Fruit fly (Drosophila melanogaster) whole organism, embryonic: ENCODE data around the gene CG42445.

Experiments used
- Ada2b ChIP-seq: fragments of 200-800 bp; sonication (Bioruptor generic); IDR thresholded peaks from 2 replicates; pipeline ENCODE4 v1.3.6; 2022; ENCODE audit warnings: missing biosample characterization, missing genetic modification characterization
- Adf1 ChIP-seq: fragments of 200-800 bp; sonication (Bioruptor generic); IDR thresholded peaks from 2 replicates; pipeline ENCODE4 v1.3.6; 2022; ENCODE audit warnings: missing biosample characterization, missing genetic modification characterization
- Awh ChIP-seq: fragments of 200-800 bp; sonication (Bioruptor generic); IDR thresholded peaks from 2 replicates; pipeline ENCODE4, ENCODE4 v1.3.6; 2022; ENCODE audit warnings: missing biosample characterization, missing genetic modification characterization
- B-H1 ChIP-seq: fragments of 200-800 bp; sonication (Bioruptor generic); IDR thresholded peaks from 3 replicates; pipeline ENCODE4 v1.3.6; 2022; ENCODE audit warnings: missing biosample characterization, missing genetic modification characterization
- CG10267 ChIP-seq: fragments of 200-800 bp; sonication (Bioruptor generic); optimal IDR thresholded peaks from 2 replicates; lab custom pipeline; 2018; ENCODE audit warnings: missing biosample characterization, mild to moderate bottlenecking, missing genetic modification characterization, moderate library complexity
- CG10321 ChIP-seq: fragments of 200-800 bp; sonication (Bioruptor generic); IDR thresholded peaks from 2 replicates; pipeline ENCODE4 v1.3.6; 2022; ENCODE audit warnings: missing biosample characterization, missing genetic modification characterization
- CG10462 ChIP-seq: fragments of 200-800 bp; sonication (Bioruptor generic); optimal IDR thresholded peaks from 2 replicates; lab custom pipeline; 2016; ENCODE audit warnings: missing biosample characterization, missing genetic modification characterization
- CG11723 ChIP-seq: fragments of 200-800 bp; sonication (Bioruptor generic); optimal IDR thresholded peaks from 2 replicates; lab custom pipeline; 2017; ENCODE audit warnings: missing biosample characterization, mild to moderate bottlenecking, missing genetic modification characterization
- CG13296 ChIP-seq: fragments of 200-800 bp; sonication (Bioruptor generic); optimal IDR thresholded peaks from 3 replicates; lab custom pipeline; 2018; ENCODE audit warnings: missing biosample characterization, mild to moderate bottlenecking, missing genetic modification characterization
- CG14050 ChIP-seq: fragments of 200-800 bp; sonication (Bioruptor generic); IDR thresholded peaks from 3 replicates; pipeline ENCODE4 v1.3.6; 2022; ENCODE audit warnings: missing biosample characterization, missing genetic modification characterization
- CG15696 ChIP-seq: fragments of 200-800 bp; sonication (Bioruptor generic); optimal IDR thresholded peaks from 2 replicates; lab custom pipeline; 2019; ENCODE audit warnings: missing biosample characterization, mild to moderate bottlenecking, missing genetic modification characterization, moderate library complexity
- CG16813 ChIP-seq: fragments of 200-800 bp; sonication (Bioruptor generic); IDR thresholded peaks from 3 replicates; pipeline ENCODE4 v1.3.6; 2022; ENCODE audit warnings: missing biosample characterization, missing genetic modification characterization; ENCODE audit not compliant: partially characterized antibody
- CG18262 ChIP-seq: fragments of 200-800 bp; optimal IDR thresholded peaks from 3 replicates; lab custom pipeline; 2019; ENCODE audit warnings: missing biosample characterization, mild to moderate bottlenecking, missing genetic modification characterization, moderate library complexity
- CG1832 ChIP-seq: fragments of 200-800 bp; sonication (Bioruptor generic); optimal IDR thresholded peaks from 2 replicates; lab custom pipeline; 2017; ENCODE audit warnings: missing biosample characterization, mild to moderate bottlenecking, missing genetic modification characterization, inconsistent platforms
- CG33557 ChIP-seq: fragments of 200-800 bp; sonication (Bioruptor generic); optimal IDR thresholded peaks from 2 replicates; lab custom pipeline; 2019; ENCODE audit warnings: missing biosample characterization, mild to moderate bottlenecking, missing genetic modification characterization, moderate library complexity
- CG43689 ChIP-seq: fragments of 200-800 bp; sonication (Bioruptor generic); IDR thresholded peaks from 2 replicates; pipeline ENCODE4 v1.3.6; 2022; ENCODE audit warnings: missing biosample characterization, missing genetic modification characterization
- CG4404 ChIP-seq: fragments of 200-800 bp; sonication (Bioruptor generic); IDR thresholded peaks from 2 replicates; pipeline ENCODE4 v1.3.6; 2022; ENCODE audit warnings: missing biosample characterization, missing genetic modification characterization
- CG6683 ChIP-seq: fragments of 200-800 bp; sonication (Bioruptor generic); optimal IDR thresholded peaks from 2 replicates; lab custom pipeline; 2017; ENCODE audit warnings: missing biosample characterization, mild to moderate bottlenecking, missing genetic modification characterization, missing genetic modification reagents
- CG8944 ChIP-seq: fragments of 200-800 bp; sonication (Bioruptor generic); optimal IDR thresholded peaks from 3 replicates; lab custom pipeline; 2016; ENCODE audit warnings: missing biosample characterization, missing genetic modification characterization
- CHES-1-like ChIP-seq: fragments of 200-800 bp; sonication (Bioruptor generic); optimal IDR thresholded peaks from 2 replicates; lab custom pipeline; 2016; ENCODE audit warnings: missing biosample characterization, missing genetic modification characterization
- Camta ChIP-seq: fragments of 200-800 bp; sonication (Bioruptor generic); optimal IDR thresholded peaks from 2 replicates; lab custom pipeline; 2016; ENCODE audit warnings: missing biosample characterization, missing genetic modification characterization
- Dbx ChIP-seq: fragments of 200-800 bp; sonication (Bioruptor generic); IDR thresholded peaks from 3 replicates; pipeline ENCODE4 v1.3.6; 2022; ENCODE audit warnings: missing biosample characterization, missing genetic modification characterization
- Doc3 ChIP-seq: fragments of 200-800 bp; sonication (Bioruptor generic); IDR thresholded peaks from 3 replicates; pipeline ENCODE4 v1.3.6; 2022; ENCODE audit warnings: missing biosample characterization, missing genetic modification characterization; ENCODE audit not compliant: partially characterized antibody
- Drgx ChIP-seq: fragments of 200-800 bp; sonication (Bioruptor generic); IDR thresholded peaks from 2 replicates; pipeline ENCODE4 v1.3.6; 2022; ENCODE audit warnings: missing biosample characterization, missing genetic modification characterization
- E2f1 ChIP-seq: fragments of 200-800 bp; sonication (Bioruptor generic); IDR thresholded peaks from 2 replicates; pipeline ENCODE4 v1.3.6; 2022; ENCODE audit warnings: missing biosample characterization, missing genetic modification characterization
- E2f2 ChIP-seq: fragments of 200-800 bp; sonication (Bioruptor generic); IDR thresholded peaks from 2 replicates; pipeline ENCODE4 v1.3.6; 2022; ENCODE audit warnings: missing biosample characterization, missing genetic modification characterization
- H2.0 ChIP-seq: fragments of 200-800 bp; sonication (Bioruptor generic); IDR thresholded peaks from 2 replicates; pipeline ENCODE4 v1.3.6; 2022; ENCODE audit warnings: missing biosample characterization, missing genetic modification characterization
- HLHmδ ChIP-seq: fragments of 200-800 bp; sonication (Bioruptor generic); optimal IDR thresholded peaks from 2 replicates; lab custom pipeline; 2018; ENCODE audit warnings: missing biosample characterization, mild to moderate bottlenecking, missing genetic modification characterization, moderate library complexity
- Hey ChIP-seq: fragments of 200-800 bp; sonication (Bioruptor generic); optimal IDR thresholded peaks from 3 replicates; lab custom pipeline; 2018; ENCODE audit warnings: missing biosample characterization, mild to moderate bottlenecking, missing genetic modification characterization
- MTF-1 ChIP-seq: fragments of 200-800 bp; sonication (Bioruptor generic); optimal IDR thresholded peaks from 2 replicates; lab custom pipeline; 2018; ENCODE audit warnings: missing biosample characterization, mild to moderate bottlenecking, missing genetic modification characterization, borderline replicate concordance
- Mes4 ChIP-seq: fragments of 200-800 bp; sonication (Bioruptor generic); optimal IDR thresholded peaks from 2 replicates; lab custom pipeline; 2016; ENCODE audit warnings: missing biosample characterization, missing genetic modification characterization
- NC2α ChIP-seq: fragments of 200-800 bp; sonication (Bioruptor generic); optimal IDR thresholded peaks from 2 replicates; lab custom pipeline; 2016; ENCODE audit warnings: missing biosample characterization, missing genetic modification characterization
- Scr ChIP-seq: fragments of 200-800 bp; sonication (Bioruptor generic); IDR thresholded peaks from 2 replicates; pipeline ENCODE4 v1.3.6; 2022; ENCODE audit warnings: missing biosample characterization, missing genetic modification characterization; ENCODE audit not compliant: partially characterized antibody
- YL-1 ChIP-seq: fragments of 200-800 bp; sonication (Bioruptor generic); optimal IDR thresholded peaks from 3 replicates; lab custom pipeline; 2017; ENCODE audit warnings: missing biosample characterization, mild to moderate bottlenecking, missing genetic modification characterization
- chm ChIP-seq: fragments of 200-800 bp; sonication (Bioruptor generic); IDR thresholded peaks from 2 replicates; pipeline ENCODE4 v1.3.6; 2022; ENCODE audit warnings: missing biosample characterization, missing genetic modification characterization
- cwo ChIP-seq: fragments of 200-800 bp; sonication (Bioruptor generic); optimal IDR thresholded peaks from 3 replicates; lab custom pipeline; 2017; ENCODE audit warnings: missing biosample characterization, missing genetic modification characterization, mild to moderate bottlenecking, moderate library complexity, missing genetic modification reagents
- gem ChIP-seq: fragments of 200-800 bp; sonication (Bioruptor generic); optimal IDR thresholded peaks from 2 replicates; lab custom pipeline; 2019; ENCODE audit warnings: missing biosample characterization, mild to moderate bottlenecking, missing genetic modification characterization, moderate library complexity
- gro ChIP-seq: fragments of 200-800 bp; sonication (Bioruptor generic); optimal IDR thresholded peaks from 2 replicates; lab custom pipeline; 2016; ENCODE audit warnings: missing biosample characterization, missing genetic modification characterization
- jigr1 ChIP-seq: fragments of 200-800 bp; sonication (Bioruptor generic); IDR thresholded peaks from 3 replicates; pipeline ENCODE4 v1.3.6; 2022; ENCODE audit warnings: missing biosample characterization, missing genetic modification characterization
- lmd ChIP-seq: fragments of 200-800 bp; sonication (Bioruptor generic); IDR thresholded peaks from 2 replicates; pipeline ENCODE4 v1.3.6; 2022; ENCODE audit warnings: missing biosample characterization, missing genetic modification characterization
- lov ChIP-seq, 2 experiments: fragments of 200-800 bp in 1 of 2; fragments of >200 bp in 1 of 2; sonication (Bioruptor generic) in 1 of 2; IDR thresholded peaks in 1 of 2; optimal IDR thresholded peaks in 1 of 2; 2 replicates in 1 of 2; 3 replicates in 1 of 2; pipeline versions ENCODE4 v1.3.6 to Lab custom; 2017 to 2022; ENCODE audit warnings: missing biosample characterization in 1 of 2, missing genetic modification characterization in 1 of 2
- luna ChIP-seq: fragments of 200-800 bp; sonication (Bioruptor generic); optimal IDR thresholded peaks from 2 replicates; lab custom pipeline; 2016; ENCODE audit warnings: missing biosample characterization, missing genetic modification characterization
- org-1 ChIP-seq: fragments of 200-800 bp; sonication (Bioruptor generic); optimal IDR thresholded peaks from 2 replicates; lab custom pipeline; 2017; ENCODE audit warnings: missing biosample characterization, missing genetic modification characterization
- seq ChIP-seq: fragments of 200-800 bp; sonication (Bioruptor generic); IDR thresholded peaks from 2 replicates; pipeline ENCODE4 v1.3.6; 2022; ENCODE audit warnings: missing biosample characterization, missing genetic modification characterization
- slou ChIP-seq: fragments of 200-800 bp; sonication (Bioruptor generic); optimal IDR thresholded peaks from 3 replicates; lab custom pipeline; 2016; ENCODE audit warnings: missing biosample characterization, missing genetic modification characterization
- slp2 ChIP-seq: fragments of 200-800 bp; sonication (Bioruptor generic); optimal IDR thresholded peaks from 2 replicates; lab custom pipeline; 2016; ENCODE audit warnings: missing biosample characterization, missing genetic modification characterization
- sug ChIP-seq: fragments of 200-800 bp; optimal IDR thresholded peaks from 2 replicates; lab custom pipeline; 2019; ENCODE audit warnings: missing biosample characterization, mild to moderate bottlenecking, missing genetic modification characterization, moderate library complexity
- tll ChIP-seq, 2 experiments: fragments of 200-800 bp in 1 of 2; fragments of >200 bp in 1 of 2; sonication (Bioruptor generic) in 1 of 2; optimal IDR thresholded peaks; 2 replicates each; lab custom pipeline; 2017 to 2019; ENCODE audit warnings: missing biosample characterization in 2 of 2, missing genetic modification characterization in 2 of 2, mild to moderate bottlenecking in 1 of 2, moderate library complexity in 1 of 2
- unpg ChIP-seq: fragments of 200-800 bp; sonication (Bioruptor generic); optimal IDR thresholded peaks from 3 replicates; lab custom pipeline; 2018; ENCODE audit warnings: missing biosample characterization, mild to moderate bottlenecking, missing genetic modification characterization, moderate library complexity

Gene CG42445

dm6 chr3L:8197779-8198279 lies 39.1 kb upstream of the CG42445 start, which contains the start of the genes UbcE2M and Dhps (continued):
- TF ChIP-seq CG33557 (GFP tag; lab: Kevin White, UChicago) = peak; percentile 66
- no peak for TF ChIP-seq gro (GFP tag; lab: Kevin White, UChicago)
- TF ChIP-seq E2f2 = peak; percentile 53; the same call in 1 of the 2 replicates
- TF ChIP-seq jigr1 (GFP tag; lab: Robert Waterston, UW) = peak; percentile 60; the same call in 1 of the 3 replicates
- peak; percentile 76 for TF ChIP-seq CG15696 (tag; lab: Kevin White, UChicago)
- TF ChIP-seq Doc3 (GFP tag; lab: Robert Waterston, UW) = peak; percentile 54; the same call in 1 of the 3 replicates
- TF ChIP-seq CG43689 = no peak
- TF ChIP-seq NC2α = no peak
- no peak for TF ChIP-seq tll (GFP tag; optimal IDR thresholded peaks at IDR 0.05; lab: Kevin White, UChicago)
- TF ChIP-seq lmd (GFP tag; lab: Robert Waterston, UW) = peak; percentile 61
- no peak for TF ChIP-seq HLHmδ (GFP tag; lab: Kevin White, UChicago)
- TF ChIP-seq gem = no peak
- TF ChIP-seq chm = peak; percentile 6; the same call in 1 of the 2 replicates
- TF ChIP-seq CG4404 = peak; percentile 62
- TF ChIP-seq CHES-1-like = peak; percentile 56
- 0 out of 2 replicates have a peak, but pooled peaks have one; percentile 26 for TF ChIP-seq seq (GFP tag; lab: Robert Waterston, UW)
- no peak for TF ChIP-seq slp2
- TF ChIP-seq sug (tag; lab: Kevin White, UChicago) = peak; percentile 86
- TF ChIP-seq luna (GFP tag; lab: Kevin White, UChicago) = no peak
- TF ChIP-seq CG10321 (GFP tag; lab: Robert Waterston, UW) = no peak
- TF ChIP-seq CG13296 (GFP tag; lab: Kevin White, UChicago) = peak; percentile 72
- peak; percentile 22 for TF ChIP-seq slou (GFP tag; lab: Kevin White, UChicago)
- TF ChIP-seq lov (optimal IDR thresholded peaks at IDR 0.05; lab: Kevin White, UChicago) = no peak
- no peak for TF ChIP-seq lov (GFP tag; IDR thresholded peaks at IDR 0.05; lab: Robert Waterston, UW)
- TF ChIP-seq CG10462 (GFP tag; lab: Kevin White, UChicago) = no peak
- no peak for TF ChIP-seq Camta (GFP tag; lab: Kevin White, UChicago)
- peak; percentile 85 for TF ChIP-seq Dbx
- TF ChIP-seq CG14050 = peak; percentile 46; the same call in 1 of the 3 replicates
- no peak; the same call in none of the 2 replicates for TF ChIP-seq E2f1 (GFP tag; lab: Robert Waterston, UW)
- peak; percentile 33; the same call in 1 of the 3 replicates for TF ChIP-seq B-H1 (GFP tag; lab: Robert Waterston, UW)
- peak; percentile 77 for TF ChIP-seq YL-1 (GFP tag; lab: Kevin White, UChicago)
- peak; percentile 27; the same call in 1 of the 2 replicates for TF ChIP-seq Adf1 (GFP tag; lab: Robert Waterston, UW)
- TF ChIP-seq Mes4 = no peak
- TF ChIP-seq Scr (GFP tag; lab: Robert Waterston, UW) = peak; percentile 80
- no peak for TF ChIP-seq Awh (GFP tag; lab: Robert Waterston, UW)
- no peak; the same call in 1 of the 2 replicates for TF ChIP-seq Drgx
- peak; percentile 66 for TF ChIP-seq unpg (GFP tag; lab: Kevin White, UChicago)
- TF ChIP-seq org-1 = no peak
- TF ChIP-seq Ada2b = peak; percentile 46
- TF ChIP-seq CG1832 = no peak
- TF ChIP-seq CG16813 = peak; percentile 82
- peak; percentile 95 for TF ChIP-seq CG10267 (tag; lab: Kevin White, UChicago)
- peak; percentile 11 for TF ChIP-seq CG8944 (GFP tag; lab: Kevin White, UChicago)
- peak; percentile 54 for TF ChIP-seq H2.0 (GFP tag; lab: Robert Waterston, UW)
- peak; percentile 65 for TF ChIP-seq CG18262
- no peak for TF ChIP-seq Hey
- TF ChIP-seq CG11723 (GFP tag; lab: Kevin White, UChicago) = no peak
- peak; percentile 57 for TF ChIP-seq cwo
- TF ChIP-seq MTF-1 (GFP tag; lab: Kevin White, UChicago) = no peak
- peak; percentile 58 for TF ChIP-seq CG6683 (GFP tag; lab: Kevin White, UChicago)
